Worm (Caenorhabditis elegans) whole organism, midembryonic: ENCODE measurements around the gene C05D11.1.

Experiments used
- T22C8.4 ChIP-seq: fragments of 200-800 bp; sonication (Bioruptor generic); IDR thresholded peaks from 2 replicates; pipeline ENCODE4 v1.3.6; 2022; ENCODE audit warnings: missing genetic modification characterization, missing compliant biosample characterization
- cog-1 ChIP-seq: sonication (generic microtip); optimal IDR thresholded peaks from 2 replicates; lab custom pipeline; 2016; ENCODE audit warnings: missing genetic modification characterization, missing compliant biosample characterization
- flt-1 ChIP-seq: fragments of 200-800 bp; sonication (Bioruptor generic); IDR thresholded peaks from 2 replicates; pipeline ENCODE4 v1.3.6; 2022; ENCODE audit warnings: missing genetic modification characterization, missing compliant biosample characterization
- klf-2 ChIP-seq: fragments of 200-800 bp; sonication (Bioruptor generic); conservative IDR thresholded peaks from 2 replicates; pipeline ENCODE4 v1.3.6; 2022; ENCODE audit warnings: missing genetic modification reagents, missing genetic modification characterization, missing compliant biosample characterization
- med-1 ChIP-seq: sonication (generic microtip); optimal IDR thresholded peaks from 2 replicates; lab custom pipeline; 2017; ENCODE audit warnings: missing genetic modification characterization, mild to moderate bottlenecking, missing compliant biosample characterization, antibody characterized with exemption, missing genetic modification reagents; ENCODE audit not compliant: insufficient read depth
- ref-1 ChIP-seq: fragments of 200-800 bp; sonication (Bioruptor generic); conservative IDR thresholded peaks from 2 replicates; pipeline ENCODE4 v1.3.6; 2022; ENCODE audit warnings: missing genetic modification reagents, missing genetic modification characterization, missing compliant biosample characterization
- tab-1 ChIP-seq: fragments of 200-800 bp; sonication (Bioruptor generic); IDR thresholded peaks from 2 replicates; pipeline ENCODE4 v1.3.6; 2022; ENCODE audit warnings: missing genetic modification characterization, missing compliant biosample characterization
- ztf-23 ChIP-seq: fragments of 200-800 bp; sonication (Bioruptor generic); IDR thresholded peaks from 2 replicates; pipeline ENCODE4 v1.3.6; 2022; ENCODE audit warnings: missing genetic modification reagents, missing genetic modification characterization, missing compliant biosample characterization
- ztf-29 ChIP-seq: fragments of 200-800 bp; sonication (Bioruptor generic); IDR thresholded peaks from 2 replicates; pipeline ENCODE4 v1.3.6; 2022; ENCODE audit warnings: missing genetic modification reagents, missing genetic modification characterization, missing compliant biosample characterization

Gene C05D11.1

DNA sequence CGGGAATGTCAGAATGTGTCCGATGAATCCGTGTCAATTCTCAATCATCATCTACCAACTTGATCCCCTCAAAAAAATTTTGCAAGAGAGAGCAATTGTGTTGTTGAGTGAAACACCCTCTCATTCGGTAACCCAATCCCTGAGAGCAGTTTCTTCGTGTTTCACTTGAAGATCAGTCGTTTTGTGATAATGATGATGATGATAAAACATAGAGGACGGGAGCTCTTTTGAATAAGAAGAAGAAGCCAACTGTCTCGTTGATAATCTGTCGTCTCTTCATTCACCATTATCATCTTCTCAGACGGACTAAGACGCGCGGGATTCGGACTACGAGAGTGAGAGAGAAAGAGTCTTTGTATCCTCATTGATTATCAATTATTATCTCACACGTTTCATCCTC lies 31.3 kb upstream of the C05D11.1 start:
- no peak for TF ChIP-seq T22C8.4 (GFP tag; lab: Robert Waterston, UW)
- TF ChIP-seq klf-2 (GFP tag; lab: Robert Waterston, UW) = no peak
- no peak for TF ChIP-seq ztf-29 (GFP tag; lab: Robert Waterston, UW)
- TF ChIP-seq flt-1 (GFP tag; lab: Robert Waterston, UW) = no peak
- no peak for TF ChIP-seq cog-1 (tag; lab: Kevin White, UChicago)
- no peak for TF ChIP-seq tab-1 (GFP tag; lab: Robert Waterston, UW)
- no peak for TF ChIP-seq ztf-23 (GFP tag; lab: Robert Waterston, UW)
- no peak for TF ChIP-seq ref-1 (GFP tag; lab: Robert Waterston, UW)
- no peak for TF ChIP-seq med-1 (GFP tag; lab: Kevin White, UChicago)

DNA sequence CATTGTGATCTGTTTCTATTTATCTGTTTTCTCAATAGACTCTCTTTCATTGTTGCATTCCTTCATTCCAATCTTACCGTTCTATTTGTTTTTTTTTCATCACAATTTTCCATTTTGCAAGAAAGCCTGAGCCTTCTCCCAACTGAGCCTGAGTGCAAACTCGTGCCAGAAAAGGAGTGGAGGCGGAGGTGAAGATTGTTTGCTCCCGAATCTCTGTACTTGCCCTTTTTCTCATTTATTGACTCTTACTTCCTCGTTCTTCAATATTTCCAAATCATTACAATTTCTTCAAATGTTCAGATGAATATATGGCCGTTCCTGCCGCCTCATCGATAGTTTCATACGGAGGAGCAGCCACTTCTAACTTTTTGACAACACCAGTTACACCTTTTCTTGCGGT lies 29.6 kb upstream of the C05D11.1 start, which contains the start of gene let-756:
let-756 (plus strand) TSS at position 301 of the 400 bp plus-strand sequence.
- no peak for TF ChIP-seq ref-1 (GFP tag; lab: Robert Waterston, UW)
- no peak for TF ChIP-seq cog-1 (tag; lab: Kevin White, UChicago)

DNA sequence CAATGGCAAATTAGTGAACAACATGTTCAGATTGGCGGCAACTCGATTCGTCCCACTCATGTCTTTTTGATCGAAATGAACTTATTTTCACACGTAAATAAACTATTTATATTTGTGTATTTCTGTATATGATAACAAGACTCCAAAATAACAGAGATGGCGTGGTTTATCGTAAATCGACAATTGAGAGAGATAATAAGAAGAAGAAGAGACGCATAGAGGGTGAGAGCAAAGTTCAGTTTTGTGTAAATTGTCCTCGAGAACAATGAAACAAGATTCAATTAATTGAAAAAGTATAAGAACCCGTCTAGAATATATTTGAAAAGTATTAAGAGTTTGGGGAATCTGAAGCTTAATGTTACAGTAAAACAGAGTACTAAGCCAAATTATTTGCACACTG lies 25.0 kb upstream of the C05D11.1 start:
- TF ChIP-seq ztf-29 (GFP tag; lab: Robert Waterston, UW) (no peak), cog-1 (tag; lab: Kevin White, UChicago) (no peak), klf-2 (GFP tag; lab: Robert Waterston, UW) (no peak), tab-1 (GFP tag; lab: Robert Waterston, UW) (no peak), T22C8.4 (GFP tag; lab: Robert Waterston, UW) (no peak)

DNA sequence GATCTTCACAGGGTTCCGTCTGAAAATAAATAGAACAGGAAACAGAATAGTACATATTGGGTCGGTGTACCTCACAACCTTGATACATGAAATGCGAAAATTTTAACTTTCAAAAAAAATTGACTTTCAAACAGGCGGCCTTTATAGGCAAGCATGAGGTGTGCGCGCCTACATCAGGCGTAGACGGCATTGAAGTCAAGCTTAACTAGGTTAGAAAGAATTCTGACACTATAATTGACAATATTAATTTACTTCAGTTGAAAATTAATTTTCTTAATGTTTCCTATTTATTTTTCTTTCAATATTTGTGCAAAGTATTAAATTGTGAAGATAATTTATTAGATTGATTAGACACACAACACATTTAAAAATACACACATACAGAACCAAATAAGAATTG lies 24.5 kb upstream of the C05D11.1 start, which contains the start of gene C05D11.5:
C05D11.5 (minus strand) TSS at position 101 of the 400 bp plus-strand sequence.
- TF ChIP-seq cog-1 (tag; lab: Kevin White, UChicago) = no peak
- TF ChIP-seq ztf-29 (GFP tag; lab: Robert Waterston, UW) = no peak
- TF ChIP-seq klf-2 (GFP tag; lab: Robert Waterston, UW) = no peak
- no peak for TF ChIP-seq T22C8.4 (GFP tag; lab: Robert Waterston, UW)
- no peak for TF ChIP-seq tab-1 (GFP tag; lab: Robert Waterston, UW)
- TF ChIP-seq ztf-23 (GFP tag; lab: Robert Waterston, UW) = no peak
- no peak for TF ChIP-seq ref-1 (GFP tag; lab: Robert Waterston, UW)
- no peak for TF ChIP-seq med-1 (GFP tag; lab: Kevin White, UChicago)
- TF ChIP-seq flt-1 (GFP tag; lab: Robert Waterston, UW) = no peak

- TF ChIP-seq ref-1 (GFP tag; lab: Robert Waterston, UW) = no peak
- TF ChIP-seq cog-1 (tag; lab: Kevin White, UChicago) = no peak
- TF ChIP-seq klf-2 (GFP tag; lab: Robert Waterston, UW) = no peak
- no peak for TF ChIP-seq ztf-23 (GFP tag; lab: Robert Waterston, UW)
- no peak for TF ChIP-seq ztf-29 (GFP tag; lab: Robert Waterston, UW)
- no peak for TF ChIP-seq T22C8.4 (GFP tag; lab: Robert Waterston, UW)
- TF ChIP-seq med-1 (GFP tag; lab: Kevin White, UChicago) = no peak
Observed at ce11 chrIII:6415306-6415973, 21.0 kb upstream of the C05D11.1 start, which contains the start of gene nas-4. TSS of gene nas-4 (minus strand) at chrIII:6415656.

DNA sequence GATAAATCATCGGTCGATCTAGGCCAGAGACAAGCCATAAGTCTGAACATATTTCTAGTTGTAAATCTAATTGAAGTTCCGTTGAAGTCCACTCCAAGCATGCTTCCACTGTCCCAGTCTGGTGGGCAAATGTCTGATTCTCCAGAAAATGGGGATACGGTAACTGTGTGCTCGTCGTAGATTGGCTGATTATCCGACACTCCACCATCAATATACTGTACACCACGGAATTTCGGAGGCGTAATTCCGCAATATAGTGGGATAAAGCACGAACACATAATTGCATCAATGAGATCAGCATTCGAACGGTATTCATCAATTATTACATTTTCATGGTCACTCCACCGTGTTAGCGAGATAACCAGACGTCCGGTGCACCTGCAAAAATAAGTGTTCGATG lies 18.2 kb upstream of the C05D11.1 start:
- TF ChIP-seq flt-1 (GFP tag; lab: Robert Waterston, UW) = no peak
- no peak for TF ChIP-seq ztf-29 (GFP tag; lab: Robert Waterston, UW)
- TF ChIP-seq med-1 (GFP tag; lab: Kevin White, UChicago) = no peak
- TF ChIP-seq ztf-23 (GFP tag; lab: Robert Waterston, UW) = no peak
- TF ChIP-seq tab-1 (GFP tag; lab: Robert Waterston, UW) = no peak
- TF ChIP-seq klf-2 (GFP tag; lab: Robert Waterston, UW) = no peak
- no peak for TF ChIP-seq cog-1 (tag; lab: Kevin White, UChicago)
- no peak for TF ChIP-seq T22C8.4 (GFP tag; lab: Robert Waterston, UW)
- no peak for TF ChIP-seq ref-1 (GFP tag; lab: Robert Waterston, UW)

DNA sequence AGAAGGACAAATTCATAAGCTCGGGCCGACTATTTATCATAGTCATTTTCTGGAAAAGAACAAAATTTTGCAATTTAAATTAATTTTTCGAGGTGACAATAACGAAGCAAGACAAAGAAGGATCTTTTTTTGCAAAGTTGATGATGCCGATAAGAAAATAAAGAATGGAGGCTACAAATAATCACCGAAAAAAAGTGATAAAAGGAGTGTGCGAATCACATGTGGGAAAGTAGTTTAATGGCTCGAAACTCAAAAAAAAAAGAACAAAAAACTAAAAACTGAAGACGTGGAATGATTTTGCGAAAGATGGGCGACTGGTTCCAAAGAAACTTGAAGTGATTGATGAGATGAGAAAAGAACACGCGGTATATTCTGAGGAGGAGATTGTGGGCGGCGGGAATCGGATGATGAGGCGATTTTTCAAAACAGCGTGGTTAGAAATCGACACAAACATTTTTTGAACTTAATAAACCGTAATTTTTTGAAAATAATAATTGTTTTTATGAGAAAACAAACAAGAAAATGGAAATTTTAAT lies 16.9 kb upstream of the C05D11.1 start, which contains the start of gene atgl-1:
atgl-1 (minus strand) TSS at position 51 of the 536 bp plus-strand sequence.
- no peak for TF ChIP-seq ztf-29 (GFP tag; lab: Robert Waterston, UW)
- TF ChIP-seq tab-1 (GFP tag; lab: Robert Waterston, UW) = no peak
- no peak for TF ChIP-seq flt-1 (GFP tag; lab: Robert Waterston, UW)
- no peak for TF ChIP-seq ref-1 (GFP tag; lab: Robert Waterston, UW)
- no peak for TF ChIP-seq cog-1 (tag; lab: Kevin White, UChicago)
- no peak for TF ChIP-seq klf-2 (GFP tag; lab: Robert Waterston, UW)
- no peak for TF ChIP-seq ztf-23 (GFP tag; lab: Robert Waterston, UW)
- no peak for TF ChIP-seq med-1 (GFP tag; lab: Kevin White, UChicago)
- no peak for TF ChIP-seq T22C8.4 (GFP tag; lab: Robert Waterston, UW)

ce11 chrIII:6420201-6420600 lies 16.2 kb upstream of the C05D11.1 start:
- TF ChIP-seq flt-1 (GFP tag; lab: Robert Waterston, UW) = no peak
- TF ChIP-seq tab-1 (GFP tag; lab: Robert Waterston, UW) = no peak
- TF ChIP-seq cog-1 (tag; lab: Kevin White, UChicago) = no peak
- TF ChIP-seq ztf-23 (GFP tag; lab: Robert Waterston, UW) = no peak
- TF ChIP-seq ref-1 (GFP tag; lab: Robert Waterston, UW) = no peak
- no peak for TF ChIP-seq T22C8.4 (GFP tag; lab: Robert Waterston, UW)
- no peak for TF ChIP-seq klf-2 (GFP tag; lab: Robert Waterston, UW)
- TF ChIP-seq med-1 (GFP tag; lab: Kevin White, UChicago) = no peak
- no peak for TF ChIP-seq ztf-29 (GFP tag; lab: Robert Waterston, UW)
